Fruit fly (Drosophila melanogaster) whole organism, embryonic: ENCODE measurements around the gene aqz.

Experiments
- Bgb ChIP-seq: fragments of 200-800 bp; sonication (Bioruptor generic); IDR thresholded peaks from 2 replicates; pipeline ENCODE4 v1.3.6; 2022; ENCODE audit warnings: missing biosample characterization, missing genetic modification characterization; ENCODE audit not compliant: partially characterized antibody
- CG10209 ChIP-seq: fragments of 200-800 bp; sonication (Bioruptor generic); optimal IDR thresholded peaks from 3 replicates; lab custom pipeline; 2017; ENCODE audit warnings: missing biosample characterization, mild to moderate bottlenecking, missing genetic modification characterization, missing genetic modification reagents
- CG10274 ChIP-seq: fragments of 200-800 bp; sonication (Bioruptor generic); optimal IDR thresholded peaks from 3 replicates; lab custom pipeline; 2017; ENCODE audit warnings: missing biosample characterization, mild to moderate bottlenecking, missing genetic modification characterization
- CG11398 ChIP-seq: fragments of 200-800 bp; sonication (Bioruptor generic); optimal IDR thresholded peaks from 2 replicates; lab custom pipeline; 2016; ENCODE audit warnings: missing biosample characterization, missing genetic modification characterization
- CG11723 ChIP-seq: fragments of 200-800 bp; sonication (Bioruptor generic); optimal IDR thresholded peaks from 2 replicates; lab custom pipeline; 2017; ENCODE audit warnings: missing biosample characterization, mild to moderate bottlenecking, missing genetic modification characterization
- CG12744 ChIP-seq: fragments of 200-800 bp; sonication (Bioruptor generic); optimal IDR thresholded peaks from 2 replicates; lab custom pipeline; 2016; ENCODE audit warnings: missing biosample characterization, missing genetic modification characterization
- CG12769 ChIP-seq: fragments of 200-800 bp; sonication (Bioruptor generic); optimal IDR thresholded peaks from 2 replicates; lab custom pipeline; 2019; ENCODE audit warnings: missing biosample characterization, mild to moderate bottlenecking, missing genetic modification characterization, moderate library complexity
- CG13296 ChIP-seq: fragments of 200-800 bp; sonication (Bioruptor generic); optimal IDR thresholded peaks from 3 replicates; lab custom pipeline; 2018; ENCODE audit warnings: missing biosample characterization, mild to moderate bottlenecking, missing genetic modification characterization
- CG15514 ChIP-seq: fragments of 200-800 bp; sonication (Bioruptor generic); optimal IDR thresholded peaks from 3 replicates; lab custom pipeline; 2017; ENCODE audit warnings: missing biosample characterization, missing genetic modification characterization, mild to moderate bottlenecking, moderate library complexity, missing genetic modification reagents
- CG15601 ChIP-seq: fragments of 200-800 bp; sonication (Bioruptor generic); optimal IDR thresholded peaks from 3 replicates; lab custom pipeline; 2019; ENCODE audit warnings: missing biosample characterization, mild to moderate bottlenecking, missing genetic modification characterization, moderate library complexity
- CG17359 ChIP-seq: fragments of 200-800 bp; sonication (Bioruptor generic); optimal IDR thresholded peaks from 3 replicates; lab custom pipeline; 2018; ENCODE audit warnings: missing biosample characterization, mild to moderate bottlenecking, missing genetic modification characterization, moderate library complexity
- CG17802 ChIP-seq: fragments of 200-800 bp; sonication (Bioruptor generic); optimal IDR thresholded peaks from 2 replicates; lab custom pipeline; 2018; ENCODE audit warnings: missing biosample characterization, mild to moderate bottlenecking, missing genetic modification characterization, moderate library complexity
- CG2116 ChIP-seq: fragments of 200-800 bp; sonication (Bioruptor generic); optimal IDR thresholded peaks from 3 replicates; lab custom pipeline; 2018; ENCODE audit warnings: missing biosample characterization, mild to moderate bottlenecking, missing genetic modification characterization
- CG34224 ChIP-seq: fragments of 200-800 bp; sonication (Bioruptor generic); IDR thresholded peaks from 3 replicates; pipeline ENCODE4 v1.3.6; 2022; ENCODE audit warnings: missing biosample characterization, missing genetic modification characterization; ENCODE audit not compliant: partially characterized antibody
- CG34376 ChIP-seq: fragments of 200-800 bp; sonication (Bioruptor generic); optimal IDR thresholded peaks from 2 replicates; lab custom pipeline; 2018; ENCODE audit warnings: missing biosample characterization, mild to moderate bottlenecking, missing genetic modification characterization
- CG6689 ChIP-seq: fragments of 200-800 bp; sonication (Bioruptor generic); IDR thresholded peaks from 2 replicates; pipeline ENCODE4 v1.3.6; 2022; ENCODE audit warnings: missing biosample characterization, missing genetic modification characterization
- CG8281 ChIP-seq: fragments of 200-800 bp; sonication (Bioruptor generic); optimal IDR thresholded peaks from 2 replicates; lab custom pipeline; 2018; ENCODE audit warnings: missing biosample characterization, mild to moderate bottlenecking, missing genetic modification characterization, moderate library complexity
- CG8290 ChIP-seq, 3 experiments: fragments of 200-800 bp; sonication (Bioruptor generic); optimal IDR thresholded peaks; 2 replicates each; lab custom pipeline; 2016 to 2019; ENCODE audit warnings: missing biosample characterization in 3 of 3, missing genetic modification characterization in 3 of 3, mild to moderate bottlenecking in 2 of 3, moderate library complexity in 1 of 3
- CkIIα-i1 ChIP-seq: fragments of 200-800 bp; sonication (Bioruptor generic); IDR thresholded peaks from 2 replicates; pipeline ENCODE4 v1.3.6; 2022; ENCODE audit warnings: missing biosample characterization, missing genetic modification characterization
- CrebB ChIP-seq: fragments of 200-800 bp; sonication (Bioruptor generic); optimal IDR thresholded peaks from 3 replicates; lab custom pipeline; 2018; ENCODE audit warnings: missing biosample characterization, mild to moderate bottlenecking, missing genetic modification characterization
- Eip74EF ChIP-seq, 2 experiments: fragments of 200-800 bp in 1 of 2; fragments of >200 bp in 1 of 2; sonication (Bioruptor generic) in 1 of 2; optimal IDR thresholded peaks; 2 replicates each; lab custom pipeline; 2017 to 2019; ENCODE audit warnings: missing biosample characterization in 2 of 2, missing genetic modification characterization in 2 of 2, mild to moderate bottlenecking in 1 of 2, moderate library complexity in 1 of 2
- Elba2 ChIP-seq: fragments of 200-800 bp; sonication (Bioruptor generic); optimal IDR thresholded peaks from 3 replicates; lab custom pipeline; 2016; ENCODE audit warnings: missing biosample characterization, missing genetic modification characterization
- GATAe ChIP-seq: fragments of 200-800 bp; sonication (Bioruptor generic); conservative IDR thresholded peaks from 2 replicates; pipeline ENCODE4 v1.3.6; 2022; ENCODE audit warnings: missing biosample characterization, missing genetic modification characterization
- HHEX ChIP-seq: fragments of 200-800 bp; sonication (Bioruptor generic); optimal IDR thresholded peaks from 3 replicates; lab custom pipeline; 2017; ENCODE audit warnings: missing biosample characterization, mild to moderate bottlenecking, missing genetic modification characterization, missing genetic modification reagents
- Hmr ChIP-seq: fragments of 200-800 bp; sonication (Bioruptor generic); optimal IDR thresholded peaks from 3 replicates; lab custom pipeline; 2017; ENCODE audit warnings: mild to moderate bottlenecking, missing biosample characterization, missing genetic modification reagents, missing genetic modification characterization
- MESR4 ChIP-seq: fragments of 200-800 bp; sonication (Bioruptor generic); optimal IDR thresholded peaks from 2 replicates; lab custom pipeline; 2018; ENCODE audit warnings: missing biosample characterization, mild to moderate bottlenecking, missing genetic modification characterization, moderate library complexity
- Mad ChIP-seq: fragments of 200-800 bp; sonication (Bioruptor generic); optimal IDR thresholded peaks from 2 replicates; lab custom pipeline; 2016; ENCODE audit warnings: missing biosample characterization, missing genetic modification characterization
- Max ChIP-seq: fragments of 200-800 bp; sonication (Bioruptor generic); optimal IDR thresholded peaks from 2 replicates; lab custom pipeline; 2016; ENCODE audit warnings: missing biosample characterization, mild to moderate bottlenecking, missing genetic modification characterization
- Med ChIP-seq: fragments of 200-800 bp; sonication (Bioruptor generic); peaks from one replicate; lab custom pipeline; 2016; ENCODE audit warnings: missing biosample characterization, missing genetic modification characterization, mild to moderate bottlenecking, inconsistent platforms, moderate library complexity
- Pdp1 ChIP-seq, 2 experiments: fragments of 200-800 bp; sonication (Bioruptor generic); optimal IDR thresholded peaks; 3 replicates each; lab custom pipeline; 2016; ENCODE audit warnings: missing biosample characterization in 2 of 2, missing genetic modification characterization in 2 of 2, mild to moderate bottlenecking in 1 of 2, moderate library complexity in 1 of 2
- ap ChIP-seq: fragments of 200-800 bp; sonication (Bioruptor generic); IDR thresholded peaks from 2 replicates; pipeline ENCODE4 v1.3.6; 2022; ENCODE audit warnings: missing biosample characterization, missing genetic modification characterization
- ash1 ChIP-seq: fragments of 200-800 bp; sonication (Bioruptor generic); optimal IDR thresholded peaks from 2 replicates; lab custom pipeline; 2018; ENCODE audit warnings: missing biosample characterization, mild to moderate bottlenecking, missing genetic modification characterization
- bigmax ChIP-seq: fragments of 200-800 bp; sonication (Bioruptor generic); optimal IDR thresholded peaks from 2 replicates; lab custom pipeline; 2018; ENCODE audit warnings: missing biosample characterization, mild to moderate bottlenecking, missing genetic modification characterization
- chinmo ChIP-seq: fragments of 200-800 bp; sonication (Bioruptor generic); IDR thresholded peaks from 4 replicates; pipeline ENCODE4 v1.3.6; 2022; ENCODE audit warnings: missing biosample characterization, missing genetic modification characterization; ENCODE audit not compliant: partially characterized antibody
- croc ChIP-seq: fragments of 200-800 bp; sonication (Bioruptor generic); conservative IDR thresholded peaks from 3 replicates; pipeline ENCODE4 v1.3.6; 2022; ENCODE audit warnings: missing biosample characterization, missing genetic modification characterization
- emc ChIP-seq: fragments of 200-800 bp; sonication (Bioruptor generic); optimal IDR thresholded peaks from 2 replicates; lab custom pipeline; 2016; ENCODE audit warnings: missing biosample characterization, missing genetic modification characterization
- ems ChIP-seq: fragments of 200-800 bp; sonication (Bioruptor generic); optimal IDR thresholded peaks from 3 replicates; lab custom pipeline; 2016; ENCODE audit warnings: missing biosample characterization, missing genetic modification characterization
- fru ChIP-seq: fragments of >200 bp; optimal IDR thresholded peaks from 2 replicates; lab custom pipeline; 2017
- insv ChIP-seq, 2 experiments: fragments of 200-800 bp; sonication (Bioruptor generic); optimal IDR thresholded peaks; 3 replicates each; lab custom pipeline; 2016 to 2018; ENCODE audit warnings: missing biosample characterization in 2 of 2, missing genetic modification characterization in 2 of 2
- lbe ChIP-seq: fragments of 200-800 bp; sonication (Bioruptor generic); optimal IDR thresholded peaks from 2 replicates; lab custom pipeline; 2016; ENCODE audit warnings: missing biosample characterization, mild to moderate bottlenecking, missing genetic modification characterization
- lmd ChIP-seq: fragments of 200-800 bp; sonication (Bioruptor generic); IDR thresholded peaks from 2 replicates; pipeline ENCODE4 v1.3.6; 2022; ENCODE audit warnings: missing biosample characterization, missing genetic modification characterization
- luna ChIP-seq: fragments of 200-800 bp; sonication (Bioruptor generic); optimal IDR thresholded peaks from 2 replicates; lab custom pipeline; 2016; ENCODE audit warnings: missing biosample characterization, missing genetic modification characterization
- nerfin-2 ChIP-seq: fragments of 200-800 bp; sonication (Bioruptor generic); IDR thresholded peaks from 2 replicates; pipeline ENCODE4 v1.3.6; 2022; ENCODE audit warnings: missing biosample characterization, missing genetic modification characterization; ENCODE audit not compliant: partially characterized antibody
- peb ChIP-seq: fragments of 200-800 bp; sonication (Bioruptor generic); IDR thresholded peaks from 2 replicates; pipeline ENCODE4 v1.3.6; 2022; ENCODE audit warnings: missing biosample characterization, missing genetic modification characterization
- repo ChIP-seq: fragments of 200-800 bp; sonication (Bioruptor generic); optimal IDR thresholded peaks from 2 replicates; lab custom pipeline; 2016; ENCODE audit warnings: missing biosample characterization, missing genetic modification characterization
- scrt ChIP-seq: fragments of 200-800 bp; sonication (Bioruptor generic); optimal IDR thresholded peaks from 2 replicates; lab custom pipeline; 2018; ENCODE audit warnings: missing biosample characterization, mild to moderate bottlenecking, missing genetic modification characterization, moderate library complexity
- sens-2 ChIP-seq: fragments of 200-800 bp; sonication (Bioruptor generic); IDR thresholded peaks from 2 replicates; pipeline ENCODE4 v1.3.6; 2022; ENCODE audit warnings: missing biosample characterization, missing genetic modification characterization
- sisA ChIP-seq: fragments of 200-800 bp; sonication (Bioruptor generic); IDR thresholded peaks from 2 replicates; pipeline ENCODE4 v1.3.6; 2022; ENCODE audit warnings: missing biosample characterization, missing genetic modification characterization
- sna ChIP-seq: fragments of 200-800 bp; sonication (Bioruptor generic); IDR thresholded peaks from 2 replicates; pipeline ENCODE4 v1.3.6; 2022; ENCODE audit warnings: missing biosample characterization, missing genetic modification characterization; ENCODE audit not compliant: partially characterized antibody
- ssp ChIP-seq: fragments of 200-800 bp; sonication (Bioruptor generic); IDR thresholded peaks from 2 replicates; pipeline ENCODE4 v1.3.6; 2022; ENCODE audit warnings: missing biosample characterization, missing genetic modification characterization

aqz gene

DNA sequence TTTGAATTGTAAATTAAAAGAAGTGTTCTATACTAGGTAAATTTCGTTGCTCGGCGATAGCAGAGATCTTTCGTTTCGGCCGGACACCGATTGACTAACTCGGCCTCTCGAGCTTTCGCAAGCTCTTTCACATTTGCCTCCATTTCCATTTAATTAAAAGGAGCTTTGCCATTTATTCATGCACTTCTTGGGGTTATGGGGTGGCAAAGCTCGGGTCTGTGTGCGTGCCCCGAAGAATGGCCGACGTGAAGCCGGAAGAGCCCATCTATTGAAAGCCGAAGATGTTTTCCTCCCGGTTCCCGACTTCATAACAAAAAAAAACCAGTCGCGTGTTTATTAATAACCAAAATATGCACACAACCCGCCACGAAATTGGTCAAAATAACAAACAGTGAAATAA, 20.6 kb downstream of the aqz start (continued):
- TF ChIP-seq CG2116 (GFP tag; lab: Kevin White, UChicago) = no peak
- no peak for TF ChIP-seq CG10209 (GFP tag; lab: Kevin White, UChicago)
- no peak for TF ChIP-seq CG10274 (GFP tag; lab: Kevin White, UChicago)
- TF ChIP-seq Bgb (GFP tag; lab: Robert Waterston, UW) = no peak
- no peak for TF ChIP-seq emc (GFP tag; lab: Kevin White, UChicago)
- TF ChIP-seq CG8281 (tag; lab: Kevin White, UChicago) = no peak
- no peak for TF ChIP-seq repo
- no peak for TF ChIP-seq Pdp1 (GFP tag; optimal IDR thresholded peaks at IDR 0.05; lab: Kevin White, UChicago)
- TF ChIP-seq ap (GFP tag; lab: Robert Waterston, UW) = no peak
- TF ChIP-seq Med (GFP tag; lab: Kevin White, UChicago) = peak; percentile 72
- no peak for TF ChIP-seq sens-2
- TF ChIP-seq Mad = no peak
- peak; percentile 38 for TF ChIP-seq CG13296 (GFP tag; lab: Kevin White, UChicago)
- no peak for TF ChIP-seq Max (GFP tag; lab: Kevin White, UChicago)
- TF ChIP-seq Elba2 (GFP tag; lab: Kevin White, UChicago) = no peak
- TF ChIP-seq MESR4 (GFP tag; lab: Kevin White, UChicago) = no peak
- no peak for TF ChIP-seq ssp (GFP tag; lab: Robert Waterston, UW)
- no peak for TF ChIP-seq GATAe
- no peak for TF ChIP-seq luna (GFP tag; lab: Kevin White, UChicago)
- peak; percentile 33 for TF ChIP-seq bigmax (GFP tag; lab: Kevin White, UChicago)
- TF ChIP-seq ems (GFP tag; lab: Kevin White, UChicago) = no peak
- TF ChIP-seq lmd (GFP tag; lab: Robert Waterston, UW) = no peak
- TF ChIP-seq HHEX (GFP tag; lab: Kevin White, UChicago) = no peak
- TF ChIP-seq CG8290 (GFP tag; optimal IDR thresholded peaks at IDR 0.05; lab: Kevin White, UChicago) = no peak
- peak in 1 of 2 experiments; percentile 11 for TF ChIP-seq CG8290 (tag; optimal IDR thresholded peaks at IDR 0.05; lab: Kevin White, UChicago)
- TF ChIP-seq CG12769 (tag; lab: Kevin White, UChicago) = peak; percentile 54
- TF ChIP-seq insv (GFP tag; optimal IDR thresholded peaks at IDR 0.05; lab: Kevin White, UChicago) = no peak
- TF ChIP-seq peb (GFP tag; lab: Robert Waterston, UW) = no peak
- TF ChIP-seq Eip74EF (GFP tag; optimal IDR thresholded peaks at IDR 0.05; lab: Kevin White, UChicago) = peak in 1 of 2 experiments; percentile 66
- peak; percentile 89 for TF ChIP-seq chinmo (GFP tag; lab: Robert Waterston, UW)
- TF ChIP-seq CG15514 (GFP tag; lab: Kevin White, UChicago) = peak; percentile 10
- no peak for TF ChIP-seq CG12744 (GFP tag; lab: Kevin White, UChicago)
- TF ChIP-seq sna (GFP tag; lab: Robert Waterston, UW) = no peak
- TF ChIP-seq CkIIα-i1 = no peak
- no peak for TF ChIP-seq ash1 (GFP tag; lab: Kevin White, UChicago)
- TF ChIP-seq CG17802 (tag; lab: Kevin White, UChicago) = no peak
- no peak for TF ChIP-seq CG11723
- peak; percentile 55 for TF ChIP-seq CG34376 (GFP tag; lab: Kevin White, UChicago)
- no peak for TF ChIP-seq croc (GFP tag; lab: Robert Waterston, UW)
- TF ChIP-seq CG34224 (GFP tag; lab: Robert Waterston, UW) = no peak
- no peak for TF ChIP-seq CG6689 (GFP tag; lab: Robert Waterston, UW)
- peak; percentile 6 for TF ChIP-seq scrt (GFP tag; lab: Kevin White, UChicago)
- TF ChIP-seq Hmr (GFP tag; lab: Kevin White, UChicago) = peak; percentile 20
- TF ChIP-seq sisA = no peak
- TF ChIP-seq CrebB (tag; lab: Kevin White, UChicago) = no peak
- no peak for TF ChIP-seq lbe
- TF ChIP-seq CG11398 = no peak
- TF ChIP-seq CG15601 (tag; lab: Kevin White, UChicago) = no peak
- TF ChIP-seq nerfin-2 = no peak
- TF ChIP-seq fru (lab: Kevin White, UChicago) = no peak
- TF ChIP-seq CG17359 (tag; lab: Kevin White, UChicago) = no peak
